Worm (Caenorhabditis elegans) whole organism, mixed stage, embryonic: Measurements from ENCODE around the gene Y51A2B.2.

ENCODE experiments used
- bed-3 ChIP-seq: fragments of 200-800 bp; sonication (Bioruptor generic); optimal IDR thresholded peaks from 3 replicates; lab custom pipeline; 2018; ENCODE audit warnings: mild to moderate bottlenecking, missing genetic modification characterization, moderate library complexity, missing compliant biosample characterization
- blmp-1 ChIP-seq: fragments of 150-350 bp; optimal IDR thresholded peaks from 2 replicates; lab custom pipeline; 2014; ENCODE audit warnings: missing biosample characterization, missing genetic modification characterization
- ceh-39 ChIP-seq: fragments of 150-350 bp; optimal IDR thresholded peaks from 2 replicates; lab custom pipeline; 2014; ENCODE audit warnings: missing biosample characterization, missing genetic modification characterization
- ceh-43 ChIP-seq: fragments of 200-800 bp; sonication (Bioruptor generic); optimal IDR thresholded peaks from 2 replicates; lab custom pipeline; 2018; ENCODE audit warnings: mild to moderate bottlenecking, missing genetic modification characterization, moderate library complexity, missing compliant biosample characterization
- ceh-83 ChIP-seq: fragments of 200-800 bp; sonication (Bioruptor generic); optimal IDR thresholded peaks from 2 replicates; lab custom pipeline; 2018; ENCODE audit warnings: mild to moderate bottlenecking, missing genetic modification characterization, missing compliant biosample characterization
- cnd-1 ChIP-seq: fragments of 200-800 bp; sonication (Bioruptor generic); optimal IDR thresholded peaks from 2 replicates; lab custom pipeline; 2018; ENCODE audit warnings: mild to moderate bottlenecking, missing genetic modification characterization, missing compliant biosample characterization
- drap-1 ChIP-seq: fragments of 200-800 bp; sonication (Bioruptor generic); optimal IDR thresholded peaks from 3 replicates; lab custom pipeline; 2018; ENCODE audit warnings: mild to moderate bottlenecking, missing genetic modification characterization, missing compliant biosample characterization
- elt-1 ChIP-seq: sonication (generic microtip); optimal IDR thresholded peaks from 2 replicates; lab custom pipeline; 2017; ENCODE audit warnings: missing genetic modification characterization, mild to moderate bottlenecking, missing compliant biosample characterization, antibody characterized with exemption, moderate library complexity, borderline replicate concordance; ENCODE audit not compliant: insufficient read depth
- flh-1 ChIP-seq: fragments of 200-800 bp; sonication (Bioruptor generic); optimal IDR thresholded peaks from 2 replicates; lab custom pipeline; 2018; ENCODE audit warnings: mild to moderate bottlenecking, missing genetic modification characterization, moderate library complexity, missing compliant biosample characterization
- ham-2 ChIP-seq: fragments of 200-800 bp; sonication (Bioruptor generic); optimal IDR thresholded peaks from 2 replicates; lab custom pipeline; 2018; ENCODE audit warnings: mild to moderate bottlenecking, missing genetic modification characterization, missing compliant biosample characterization
- hlh-1 ChIP-seq: fragments of 150-350 bp; optimal IDR thresholded peaks from 2 replicates; lab custom pipeline; 2014; ENCODE audit warnings: missing biosample characterization, missing genetic modification reagents, missing genetic modification characterization
- lin-13 ChIP-seq: fragments of 150-350 bp; optimal IDR thresholded peaks from 2 replicates; lab custom pipeline; 2014; ENCODE audit warnings: missing biosample characterization, missing genetic modification characterization
- lin-32 ChIP-seq: fragments of 200-800 bp; sonication (Bioruptor generic); optimal IDR thresholded peaks from 2 replicates; lab custom pipeline; 2018; ENCODE audit warnings: mild to moderate bottlenecking, missing genetic modification characterization, missing compliant biosample characterization
- mab-5 ChIP-seq: fragments of 150-350 bp; optimal IDR thresholded peaks from 2 replicates; lab custom pipeline; 2014; ENCODE audit warnings: missing biosample characterization, missing genetic modification characterization
- mep-1 ChIP-seq: fragments of 150-350 bp; optimal IDR thresholded peaks from 2 replicates; lab custom pipeline; 2017; ENCODE audit warnings: missing biosample characterization, missing genetic modification reagents, missing genetic modification characterization, inconsistent platforms
- mls-2 ChIP-seq: sonication (generic microtip); optimal IDR thresholded peaks from 2 replicates; lab custom pipeline; 2016; ENCODE audit warnings: mild to moderate bottlenecking, missing genetic modification characterization, moderate library complexity, missing compliant biosample characterization
- nhr-12 ChIP-seq: fragments of 150-350 bp; optimal IDR thresholded peaks from 2 replicates; lab custom pipeline; 2014; ENCODE audit warnings: missing biosample characterization, missing genetic modification characterization
- nhr-2 ChIP-seq: fragments of 150-350 bp; optimal IDR thresholded peaks from 2 replicates; lab custom pipeline; 2014; ENCODE audit warnings: missing biosample characterization, missing genetic modification characterization
- nhr-237 ChIP-seq: fragments of 150-350 bp; optimal IDR thresholded peaks from 2 replicates; lab custom pipeline; 2014; ENCODE audit warnings: missing biosample characterization, missing genetic modification characterization
- nhr-76 ChIP-seq: sonication (generic microtip); optimal IDR thresholded peaks from 2 replicates; lab custom pipeline; 2017; ENCODE audit warnings: missing biosample characterization, missing genetic modification characterization
- pha-4 ChIP-seq: fragments of 150-350 bp; optimal IDR thresholded peaks from 2 replicates; lab custom pipeline; 2018; ENCODE audit warnings: missing biosample characterization, missing genetic modification reagents, missing genetic modification characterization
- sem-2 ChIP-seq: fragments of 200-800 bp; sonication (Bioruptor generic); optimal IDR thresholded peaks from 2 replicates; lab custom pipeline; 2018; ENCODE audit warnings: mild to moderate bottlenecking, missing genetic modification characterization, missing compliant biosample characterization
- snpc-4 ChIP-seq: fragments of 150-350 bp; optimal IDR thresholded peaks from 2 replicates; lab custom pipeline; 2014; ENCODE audit warnings: missing biosample characterization, missing genetic modification characterization
- sptf-1 ChIP-seq: sonication (generic microtip); optimal IDR thresholded peaks from 2 replicates; lab custom pipeline; 2017; ENCODE audit warnings: mild to moderate bottlenecking, missing genetic modification characterization, moderate library complexity, missing compliant biosample characterization
- tbx-8 ChIP-seq: fragments of 200-800 bp; sonication (Bioruptor generic); optimal IDR thresholded peaks from 2 replicates; lab custom pipeline; 2018; ENCODE audit warnings: mild to moderate bottlenecking, missing genetic modification characterization, moderate library complexity, missing compliant biosample characterization
- unc-120 ChIP-seq: sonication (generic microtip); optimal IDR thresholded peaks from 2 replicates; lab custom pipeline; 2017; ENCODE audit warnings: missing genetic modification characterization, missing compliant biosample characterization; ENCODE audit not compliant: poor library complexity, severe bottlenecking
- unc-39 ChIP-seq: fragments of 150-350 bp; optimal IDR thresholded peaks from 2 replicates; lab custom pipeline; 2014; ENCODE audit warnings: missing biosample characterization, missing genetic modification characterization
- zip-8 ChIP-seq: fragments of 150-350 bp; optimal IDR thresholded peaks from 2 replicates; lab custom pipeline; 2014; ENCODE audit warnings: missing biosample characterization, missing genetic modification characterization

Y51A2B.2 gene

ce11 chrV:18420797-18421196 lies 46.5 kb downstream of the Y51A2B.2 start, which contains the start of gene srj-26:
Gene srj-26 (plus strand): TSS chrV:18421097.
- TF ChIP-seq nhr-2 (no peak), snpc-4 (tag; lab: Kevin White, UChicago) (no peak), bed-3 (GFP tag; lab: Kevin White, UChicago) (no peak), unc-39 (tag; lab: Kevin White, UChicago) (no peak), ceh-43 (GFP tag; lab: Kevin White, UChicago) (no peak), nhr-237 (no peak), tbx-8 (GFP tag; lab: Kevin White, UChicago) (no peak), pha-4 (tag; lab: Kevin White, UChicago) (no peak), drap-1 (GFP tag; lab: Kevin White, UChicago) (no peak), ham-2 (GFP tag; lab: Kevin White, UChicago) (no peak), ceh-39 (no peak)

ce11 chrV:18424471-18424870 lies 50.2 kb downstream of the Y51A2B.2 start, which contains the start of gene ZK262.4:
Gene ZK262.4 (minus strand): TSS chrV:18424571.
- TF ChIP-seq blmp-1 (tag; lab: Kevin White, UChicago) (no peak), cnd-1 (tag; lab: Kevin White, UChicago) (no peak), lin-13 (no peak), ceh-43 (GFP tag; lab: Kevin White, UChicago) (no peak), lin-32 (no peak), mls-2 (tag; lab: Kevin White, UChicago) (no peak), sptf-1 (tag; lab: Kevin White, UChicago) (no peak), pha-4 (tag; lab: Kevin White, UChicago) (no peak), zip-8 (tag; lab: Kevin White, UChicago) (no peak), ceh-39 (no peak), flh-1 (GFP tag; lab: Kevin White, UChicago) (no peak), nhr-12 (no peak)

ce11 chrV:18425544-18425943 lies 51.2 kb downstream of the Y51A2B.2 start, which contains the start of gene ZK262.19:
Gene ZK262.19 (minus strand): TSS chrV:18425644.
- TF ChIP-seq cnd-1 (tag; lab: Kevin White, UChicago) (no peak), blmp-1 (tag; lab: Kevin White, UChicago) (no peak), lin-32 (no peak), unc-120 (tag; lab: Kevin White, UChicago) (no peak), unc-39 (tag; lab: Kevin White, UChicago) (no peak), nhr-2 (no peak), mep-1 (tag; lab: Kevin White, UChicago) (no peak), sem-2 (GFP tag; lab: Kevin White, UChicago) (no peak), mab-5 (tag; lab: Kevin White, UChicago) (no peak), drap-1 (GFP tag; lab: Kevin White, UChicago) (no peak), ham-2 (GFP tag; lab: Kevin White, UChicago) (no peak)

ce11 chrV:18426280-18426679 lies 52.0 kb downstream of the Y51A2B.2 start, which contains the start of gene srw-83:
Gene srw-83 (plus strand): TSS chrV:18426580.
- no peak for TF ChIP-seq mls-2 (tag; lab: Kevin White, UChicago)
- no peak for TF ChIP-seq cnd-1 (tag; lab: Kevin White, UChicago)
- TF ChIP-seq nhr-76 (tag; lab: Kevin White, UChicago): no peak
- TF ChIP-seq blmp-1 (tag; lab: Kevin White, UChicago): no peak
- TF ChIP-seq snpc-4 (tag; lab: Kevin White, UChicago): no peak
- TF ChIP-seq lin-13: no peak
- TF ChIP-seq flh-1 (GFP tag; lab: Kevin White, UChicago): no peak
- no peak for TF ChIP-seq lin-32
- TF ChIP-seq hlh-1 (tag; lab: Kevin White, UChicago): no peak
- no peak for TF ChIP-seq unc-120 (tag; lab: Kevin White, UChicago)
- no peak for TF ChIP-seq ceh-83
- TF ChIP-seq elt-1 (tag; lab: Kevin White, UChicago): no peak
- no peak for TF ChIP-seq mab-5 (tag; lab: Kevin White, UChicago)
- no peak for TF ChIP-seq bed-3 (GFP tag; lab: Kevin White, UChicago)
